Worm (Caenorhabditis elegans): ENCODE data around the gene irg-4.
A peak's percentile ranks its signal among the peaks of the same experiment; 100 is the strongest.

The irg-4 gene

DNA sequence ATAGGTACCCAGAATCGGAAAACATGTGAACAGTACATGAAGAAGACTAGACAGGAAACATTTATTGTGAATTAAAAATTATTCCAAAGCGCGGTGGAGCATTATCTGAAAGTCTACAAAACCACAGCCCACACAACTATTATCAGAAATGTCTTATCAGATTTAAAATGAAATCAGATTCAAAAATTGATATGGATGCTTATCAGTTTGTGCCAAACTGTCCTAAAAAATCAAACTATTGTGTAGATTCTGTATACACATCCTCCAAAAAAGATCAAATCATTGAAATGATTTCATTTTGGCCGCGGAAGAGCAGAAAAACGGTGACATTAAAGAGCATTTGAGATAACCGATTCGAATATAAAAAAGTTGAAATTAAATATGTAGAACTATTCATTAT lies at the start of gene irg-4:
Gene irg-4, plus strand, starts transcription at position 392 of the 400 bp plus-strand sequence.
- TF ChIP-seq ceh-6 (GFP tag; optimal IDR thresholded peaks at IDR 0.05) = no peak
- peak; percentile 77 for TF ChIP-seq elt-2 (tag; optimal IDR thresholded peaks at IDR 0.05)
- TF ChIP-seq F13H6.1 (tag; optimal IDR thresholded peaks at IDR 0.05) = no peak
- TF ChIP-seq ceh-2 (tag; optimal IDR thresholded peaks at IDR 0.05) = no peak
- no peak for TF ChIP-seq ceh-31 (tag; optimal IDR thresholded peaks at IDR 0.05)
- no peak for TF ChIP-seq ama-1 (optimal IDR thresholded peaks at IDR 0.05)

DNA sequence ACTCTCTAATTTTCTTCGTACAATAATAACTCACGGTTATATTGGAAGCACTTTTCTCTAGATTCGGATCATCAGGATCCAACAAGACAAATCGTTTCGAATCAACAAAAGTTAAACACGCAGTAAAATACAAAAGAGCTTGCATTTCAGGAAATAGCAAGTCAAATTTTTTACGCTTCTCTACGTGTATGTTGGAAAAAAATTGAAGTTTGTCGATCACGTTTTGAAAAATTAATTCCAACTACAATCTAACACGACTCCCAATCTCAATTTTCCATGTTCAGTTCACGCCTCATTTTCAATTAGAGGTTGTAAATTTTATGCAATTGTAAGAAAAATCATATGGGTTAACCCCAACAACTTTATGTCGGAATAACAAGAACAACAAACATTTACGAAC lies 45.7 kb upstream of the irg-4 start, which contains the start of gene spe-45:
Gene spe-45, minus strand, starts transcription at position 145 of the 400 bp plus-strand sequence.
- TF ChIP-seq tbx-2 (tag; optimal IDR thresholded peaks at IDR 0.05) (no peak), ceh-31 (tag; optimal IDR thresholded peaks at IDR 0.05) (no peak), ceh-45 (GFP tag; IDR thresholded peaks at IDR 0.05) (no peak), pros-1 (tag; optimal IDR thresholded peaks at IDR 0.05) (no peak)

DNA sequence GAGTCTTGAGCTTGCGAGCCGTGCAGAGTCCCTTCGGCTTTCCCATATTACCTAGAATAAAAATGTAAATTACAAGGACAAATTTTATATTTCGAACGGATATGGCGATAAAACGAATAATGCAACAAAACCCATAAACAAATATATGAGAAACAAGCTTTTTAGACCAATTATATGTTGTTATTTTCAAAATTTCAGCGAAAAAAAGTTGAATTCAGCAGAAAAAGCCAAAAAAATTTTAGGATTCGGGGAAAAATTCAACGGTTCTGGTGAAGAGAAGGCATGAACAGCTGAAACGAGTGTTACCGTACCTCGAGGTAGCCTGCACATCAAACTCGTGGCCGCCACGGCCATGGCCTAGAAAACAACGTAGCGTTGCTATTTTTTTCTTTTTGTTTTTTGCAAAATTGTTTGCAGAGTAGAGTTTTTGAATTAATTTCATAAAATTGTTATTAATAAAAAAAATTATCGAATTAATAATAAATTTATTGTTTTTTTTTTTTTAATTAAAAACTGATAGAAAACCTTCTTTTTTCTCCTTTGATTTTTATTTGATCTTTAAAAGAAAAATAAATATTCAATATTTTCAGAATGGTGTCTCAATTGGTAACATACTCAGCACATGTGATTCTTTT lies 44.5 kb upstream of the irg-4 start, which contains the start of the genes rps-23 and dpm-3:
Gene rps-23, minus strand, starts transcription at position 51 of the 635 bp plus-strand sequence.
Gene dpm-3, plus strand, starts transcription at position 585 of the 635 bp plus-strand sequence.
- TF ChIP-seq pha-4 (tag; optimal IDR thresholded peaks at IDR 0.05) = no peak
- TF ChIP-seq fkh-10 (GFP tag; optimal IDR thresholded peaks at IDR 0.05) = no peak
- TF ChIP-seq lim-6 (tag; optimal IDR thresholded peaks at IDR 0.05) = peak; percentile 84
- no peak for TF ChIP-seq gmeb-2 (tag; optimal IDR thresholded peaks at IDR 0.05)
- peak; percentile 69 for TF ChIP-seq hlh-30 (tag; optimal IDR thresholded peaks at IDR 0.05; ENCODE audit: insufficient read depth)
- peak; percentile 93 for TF ChIP-seq tbx-2 (tag; optimal IDR thresholded peaks at IDR 0.05)
- peak; percentile 92 for TF ChIP-seq C08G9.2 (tag; optimal IDR thresholded peaks at IDR 0.05)
- TF ChIP-seq elt-2 (tag; optimal IDR thresholded peaks at IDR 0.05) = peak; percentile 70
- TF ChIP-seq ceh-45 (GFP tag; IDR thresholded peaks at IDR 0.05) = no peak
- TF ChIP-seq ceh-48 (tag; optimal IDR thresholded peaks at IDR 0.05) = no peak
- no peak for TF ChIP-seq lin-11 (tag; optimal IDR thresholded peaks at IDR 0.05)
- peak; percentile 46 for TF ChIP-seq unc-55 (GFP tag; optimal IDR thresholded peaks at IDR 0.05)
- TF ChIP-seq fax-1 (tag; optimal IDR thresholded peaks at IDR 0.05) = peak; percentile 76
- TF ChIP-seq nhr-11 (tag; optimal IDR thresholded peaks at IDR 0.05) = no peak
- peak; percentile 75 for TF ChIP-seq hlh-8 (tag; optimal IDR thresholded peaks at IDR 0.05)
- TF ChIP-seq rnt-1 (tag; optimal IDR thresholded peaks at IDR 0.05) = peak; percentile 82
- TF ChIP-seq nhr-232 (tag; optimal IDR thresholded peaks at IDR 0.05) = no peak
- TF ChIP-seq dve-1 (tag; optimal IDR thresholded peaks at IDR 0.05) = peak; percentile 62
- no peak for TF ChIP-seq C38D4.7 (GFP tag; optimal IDR thresholded peaks at IDR 0.05)
- TF ChIP-seq ahr-1 (tag; optimal IDR thresholded peaks at IDR 0.05) = no peak
- TF ChIP-seq K09A11.1 (tag; optimal IDR thresholded peaks at IDR 0.05; ENCODE audit: insufficient read depth) = no peak
- peak; percentile 90 for TF ChIP-seq ceh-2 (tag; optimal IDR thresholded peaks at IDR 0.05)
- no peak for TF ChIP-seq elt-4 (tag; optimal IDR thresholded peaks at IDR 0.05)
- TF ChIP-seq ztf-16 (tag; optimal IDR thresholded peaks at IDR 0.05) = peak; percentile 38
- no peak for TF ChIP-seq mec-3 (tag; optimal IDR thresholded peaks at IDR 0.05; ENCODE audit: borderline replicate concordance)
- TF ChIP-seq che-1 (tag; optimal IDR thresholded peaks at IDR 0.05) = peak; percentile 26
- TF ChIP-seq ceh-9 (tag; optimal IDR thresholded peaks at IDR 0.05) = no peak
- TF ChIP-seq hlh-6 (tag; optimal IDR thresholded peaks at IDR 0.05) = peak; percentile 20
- peak; percentile 57 for TF ChIP-seq hlh-13 (GFP tag; optimal IDR thresholded peaks at IDR 0.05)
- peak; percentile 90 for TF ChIP-seq nfya-1 (tag; optimal IDR thresholded peaks at IDR 0.05)
- TF ChIP-seq zip-5 (tag; optimal IDR thresholded peaks at IDR 0.05) = peak; percentile 94
- peak; percentile 67 for TF ChIP-seq ceh-34 (tag; optimal IDR thresholded peaks at IDR 0.05)
- TF ChIP-seq ceh-22 (tag; optimal IDR thresholded peaks at IDR 0.05) = no peak
- TF ChIP-seq ceh-6 (GFP tag; optimal IDR thresholded peaks at IDR 0.05) = no peak
- TF ChIP-seq T23F11.4 (GFP tag; optimal IDR thresholded peaks at IDR 0.05) = peak; percentile 10
- TF ChIP-seq sox-4 (tag; optimal IDR thresholded peaks at IDR 0.05) = no peak
- no peak for TF ChIP-seq ama-1 (optimal IDR thresholded peaks at IDR 0.05)
- 0 out of 2 replicates have a peak, but pooled peaks have one; percentile 22 for TF ChIP-seq unc-3 (GFP tag; conservative IDR thresholded peaks at IDR 0.05)
- no peak for TF ChIP-seq unc-3 (tag; optimal IDR thresholded peaks at IDR 0.05)
- no peak for TF ChIP-seq npax-4 (tag; optimal IDR thresholded peaks at IDR 0.05)
- TF ChIP-seq ceh-31 (tag; optimal IDR thresholded peaks at IDR 0.05) = peak; percentile 95
- no peak for TF ChIP-seq K02D7.2 (tag; optimal IDR thresholded peaks at IDR 0.05)
- peak; percentile 37 for TF ChIP-seq F13H6.1 (tag; optimal IDR thresholded peaks at IDR 0.05)
- TF ChIP-seq sdc-2 (tag; optimal IDR thresholded peaks at IDR 0.05) = peak; percentile 6
- TF ChIP-seq ets-4 (tag; optimal IDR thresholded peaks at IDR 0.05) = peak; percentile 93
- TF ChIP-seq ceh-30 (tag; optimal IDR thresholded peaks at IDR 0.05) = peak; percentile 13

Data from whole organism, late embryonic.